Worm (Caenorhabditis elegans): ENCODE measurements around the gene lad-2.

lad-2 gene

DNA sequence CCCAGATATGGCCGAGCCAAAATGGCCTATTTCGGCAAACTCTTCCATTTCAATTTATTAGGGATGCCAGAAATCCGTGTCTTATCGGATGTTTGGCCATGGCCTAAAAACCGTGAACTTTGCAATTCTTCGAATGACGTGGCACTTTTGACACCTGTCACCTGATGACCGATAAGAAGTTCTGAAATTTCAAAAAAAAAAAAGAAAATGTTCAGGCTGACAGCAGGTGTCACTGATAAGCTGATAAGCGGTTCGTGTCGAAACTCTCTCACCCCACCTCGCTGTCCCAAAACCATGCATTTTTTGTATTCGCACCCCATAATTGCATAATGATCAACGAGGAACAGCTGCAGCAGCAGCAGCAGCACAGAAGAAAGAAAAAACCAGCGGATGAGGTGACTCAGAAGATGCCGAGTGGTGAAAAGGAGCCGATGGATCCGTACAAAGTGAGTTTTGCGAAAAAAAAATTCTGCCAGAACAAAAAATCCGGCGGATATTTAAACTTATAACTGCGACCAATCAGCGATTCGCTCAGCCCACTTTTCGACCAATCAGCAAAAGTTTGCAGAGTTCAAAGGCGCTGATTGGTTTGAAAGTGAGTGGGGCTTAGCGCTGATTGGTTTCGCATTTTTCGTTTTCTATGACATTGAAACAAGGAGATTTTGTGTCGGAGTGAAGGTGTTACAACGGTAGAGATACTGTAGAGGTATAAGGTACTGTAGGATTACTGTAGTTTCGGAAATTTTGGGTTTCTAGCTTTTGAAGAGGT, 34.3 kb upstream of the lad-2 start, which contains the start of the genes Y54G2A.28 and vrp-1 (continued):
- TF ChIP-seq nhr-77 (tag; optimal IDR thresholded peaks at IDR 0.05) (peak; percentile 53), lin-13 (GFP tag; optimal IDR thresholded peaks at IDR 0.05) (peak; percentile 49), jun-1 (tag; optimal IDR thresholded peaks at IDR 0.05) (peak; percentile 2), daf-16 (GFP tag; optimal IDR thresholded peaks at IDR 0.05) (no peak), daf-16 (tag; optimal IDR thresholded peaks at IDR 0.05) (peak; percentile 64), zfp-2 (tag; optimal IDR thresholded peaks at IDR 0.05) (no peak), lin-38 (GFP tag; IDR thresholded peaks at IDR 0.05) (peak; percentile 20; the same call in 1 of the 2 replicates), zag-1 (tag; optimal IDR thresholded peaks at IDR 0.05) (no peak), saeg-2 (GFP tag; IDR thresholded peaks at IDR 0.05) (peak; percentile 71; the same call in 1 of the 2 replicates), aha-1 (tag) (peak; percentile 14)

DNA sequence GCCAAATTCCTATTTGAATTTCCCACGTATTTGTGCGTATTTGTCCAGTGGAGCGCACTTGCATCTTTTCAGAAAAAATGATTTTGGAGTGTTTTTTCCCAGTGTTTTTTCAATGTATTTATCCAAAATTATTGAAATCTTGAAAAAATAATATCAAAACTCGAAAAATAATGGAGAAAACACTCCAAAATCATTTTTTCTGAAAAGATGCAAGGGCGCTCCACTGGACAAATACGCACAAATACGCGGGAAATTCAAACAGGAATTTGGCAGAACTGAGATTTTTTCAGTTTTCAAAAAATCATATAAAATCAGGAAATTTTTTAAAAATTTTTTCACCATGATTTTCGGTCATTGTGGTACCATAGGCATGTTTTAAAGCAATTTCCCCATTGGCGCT, 33.4 kb upstream of the lad-2 start:
- TF ChIP-seq dpl-1 (GFP tag; optimal IDR thresholded peaks at IDR 0.05) (peak; percentile 6), lin-38 (GFP tag; IDR thresholded peaks at IDR 0.05) (peak; percentile 71), unc-130 (GFP tag; optimal IDR thresholded peaks at IDR 0.05) (no peak)

DNA sequence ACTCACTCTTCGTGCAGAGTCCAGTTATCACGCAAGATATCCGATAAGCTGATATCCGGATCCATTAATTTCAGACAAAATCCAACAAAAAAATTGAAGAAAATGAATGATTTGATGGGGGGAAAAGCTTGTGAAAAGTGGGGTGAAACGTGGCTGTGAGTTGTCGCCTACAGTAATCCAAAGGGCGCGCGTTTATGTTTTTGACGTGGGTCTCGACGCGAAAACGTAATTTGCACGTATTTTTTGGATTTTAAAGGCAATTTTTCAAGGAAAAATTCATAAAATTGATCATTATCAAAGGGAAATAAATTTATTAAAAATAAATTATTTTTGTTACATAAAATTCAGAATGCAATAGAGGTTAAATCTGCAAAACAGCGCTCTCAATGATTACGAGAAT, 30.5 kb upstream of the lad-2 start, which contains the start of gene Y54G2A.73:
Gene Y54G2A.73 (minus strand): TSS at position 65 of the 400 bp plus-strand sequence.
- no peak for TF ChIP-seq Y5F2A.4 (GFP tag; optimal IDR thresholded peaks at IDR 0.05)
- no peak for TF ChIP-seq mes-2 (tag; optimal IDR thresholded peaks at IDR 0.05; ENCODE audit: poor library complexity, severe bottlenecking)
- no peak for TF ChIP-seq nhr-28 (tag; optimal IDR thresholded peaks at IDR 0.05)
- TF ChIP-seq zfp-3 (GFP tag; conservative IDR thresholded peaks at IDR 0.05): no peak
- no peak for TF ChIP-seq duxl-1 (tag; optimal IDR thresholded peaks at IDR 0.05; ENCODE audit: poor library complexity)

DNA sequence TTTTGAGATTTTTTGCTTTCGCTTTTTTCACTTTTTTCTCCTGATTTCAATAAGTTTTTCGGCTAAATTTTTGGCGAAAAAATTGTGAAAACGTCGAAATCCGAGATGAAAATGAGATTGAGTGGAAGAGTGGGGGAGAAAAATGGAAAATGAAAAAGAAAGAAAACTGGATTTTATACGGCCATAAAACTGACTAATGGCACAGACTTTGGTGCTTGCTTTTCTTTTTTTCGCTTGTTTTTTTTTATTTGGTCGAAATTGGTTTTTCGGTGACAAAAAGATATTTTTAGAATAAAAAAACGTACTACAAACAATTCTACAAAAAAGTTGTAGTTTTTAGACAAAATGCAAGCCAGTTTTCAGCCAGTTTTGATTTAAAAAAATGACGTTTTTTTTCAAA, 24.5 kb upstream of the lad-2 start:
- TF ChIP-seq spr-3 (GFP tag; optimal IDR thresholded peaks at IDR 0.05) (no peak), snpc-1.2 (GFP tag; IDR thresholded peaks at IDR 0.05) (no peak), T26A8.4 (GFP tag; IDR thresholded peaks at IDR 0.05) (no peak), pqm-1 (tag; optimal IDR thresholded peaks at IDR 0.05) (no peak), sdz-12 (GFP tag; optimal IDR thresholded peaks at IDR 0.05) (no peak), ceh-82 (tag; optimal IDR thresholded peaks at IDR 0.05) (no peak), dve-1 (tag; optimal IDR thresholded peaks at IDR 0.05; ENCODE audit: insufficient read depth) (no peak), mxl-3 (GFP tag; optimal IDR thresholded peaks at IDR 0.05) (no peak), nhr-237 (tag; optimal IDR thresholded peaks at IDR 0.05) (no peak), daf-19 (GFP tag; conservative IDR thresholded peaks at IDR 0.05) (no peak), lim-7 (GFP tag; IDR thresholded peaks at IDR 0.05) (no peak), lsy-2 (tag; optimal IDR thresholded peaks at IDR 0.05) (no peak)

DNA sequence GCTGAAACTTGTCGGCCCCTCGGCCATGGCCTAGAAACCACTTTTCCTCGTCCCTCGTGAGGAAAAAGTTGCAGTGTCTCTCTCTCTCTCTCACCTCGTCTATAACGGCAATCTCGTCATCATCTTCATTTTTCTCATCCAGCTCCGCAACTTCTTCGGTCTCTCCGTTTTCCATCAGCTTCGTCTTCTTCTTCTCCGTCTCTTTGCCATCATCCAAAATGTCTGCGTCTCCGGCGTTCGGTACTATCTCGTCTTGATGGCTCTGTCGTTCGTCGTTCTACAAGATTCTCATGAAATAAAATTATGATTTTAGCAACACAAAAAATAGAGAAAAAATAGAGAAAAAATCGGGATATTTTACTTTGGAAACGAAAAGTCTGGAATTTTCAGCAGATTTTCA, 23.2 kb upstream of the lad-2 start:
- no peak for TF ChIP-seq nhr-77 (tag; optimal IDR thresholded peaks at IDR 0.05)
- peak; percentile 20; the same call in 1 of the 2 replicates for TF ChIP-seq set-16 (GFP tag; IDR thresholded peaks at IDR 0.05)
- TF ChIP-seq unc-62 (GFP tag; optimal IDR thresholded peaks at IDR 0.05 in 1 of 2): peak in 1 of 2 experiments; percentile 60
- no peak for TF ChIP-seq unc-62 (tag; optimal IDR thresholded peaks at IDR 0.05)
- TF ChIP-seq mes-2 (tag; optimal IDR thresholded peaks at IDR 0.05; ENCODE audit: poor library complexity, severe bottlenecking): peak; percentile 13
